Fruit fly (Drosophila melanogaster): ENCODE data around the gene HP1D3csd.

Gene HP1D3csd

dm6 chrX:19208014-19208413, 18.0 kb downstream of the HP1D3csd start, which contains the start of gene Ulp1 (continued):
- no peak for TF ChIP-seq twi (tag; optimal IDR thresholded peaks at IDR 0.05)
- no peak for TF ChIP-seq ro (GFP tag; IDR thresholded peaks at IDR 0.05)
- TF ChIP-seq Doc3 (GFP tag; IDR thresholded peaks at IDR 0.05; ENCODE audit: partially characterized antibody), result no peak
- TF ChIP-seq gt (GFP tag; IDR thresholded peaks at IDR 0.05), result no peak
- no peak for TF ChIP-seq gcm2 (GFP tag; optimal IDR thresholded peaks at IDR 0.05)
- TF ChIP-seq tgo (GFP tag; IDR thresholded peaks at IDR 0.05), result no peak
- TF ChIP-seq CG31441 (GFP tag; IDR thresholded peaks at IDR 0.05), result no peak
- no peak for TF ChIP-seq disco-r (GFP tag; optimal IDR thresholded peaks at IDR 0.05)
- TF ChIP-seq CG12219 (GFP tag; optimal IDR thresholded peaks at IDR 0.05), result no peak
- TF ChIP-seq CG10147 (GFP tag; optimal IDR thresholded peaks at IDR 0.05), result no peak
- TF ChIP-seq Taf1 (GFP tag; IDR thresholded peaks at IDR 0.05), result no peak
- no peak for TF ChIP-seq seq (GFP tag; IDR thresholded peaks at IDR 0.05)
- TF ChIP-seq CG1529 (GFP tag; optimal IDR thresholded peaks at IDR 0.05), result no peak
- TF ChIP-seq CG10267 (tag; optimal IDR thresholded peaks at IDR 0.05), result peak; percentile 85
- peak; percentile 64 for TF ChIP-seq BEAF-32 (GFP tag; optimal IDR thresholded peaks at IDR 0.05)
- TF ChIP-seq lilli (GFP tag; optimal IDR thresholded peaks at IDR 0.05), result no peak
- no peak for TF ChIP-seq ash1 (GFP tag; optimal IDR thresholded peaks at IDR 0.05)
- no peak for TF ChIP-seq Trl (optimal IDR thresholded peaks at IDR 0.05)
- no peak for TF ChIP-seq Trl (GFP tag; optimal IDR thresholded peaks at IDR 0.05)
- TF ChIP-seq CG13296 (GFP tag; optimal IDR thresholded peaks at IDR 0.05), result no peak
- peak; percentile 78 for TF ChIP-seq CG1603 (tag; optimal IDR thresholded peaks at IDR 0.05)
- no peak for TF ChIP-seq CG7928 (GFP tag; optimal IDR thresholded peaks at IDR 0.05)
- no peak for TF ChIP-seq hth (optimal IDR thresholded peaks at IDR 0.05)
- TF ChIP-seq ewg (GFP tag; optimal IDR thresholded peaks at IDR 0.05), result peak; percentile 43
- TF ChIP-seq slp2 (GFP tag; optimal IDR thresholded peaks at IDR 0.05), result no peak
- TF ChIP-seq Dip3 (GFP tag; optimal IDR thresholded peaks at IDR 0.05), result no peak
- TF ChIP-seq sr (GFP tag; IDR thresholded peaks at IDR 0.05), result no peak
- TF ChIP-seq sd (tag; optimal IDR thresholded peaks at IDR 0.05), result peak; percentile 45
- TF ChIP-seq CG10274 (GFP tag; optimal IDR thresholded peaks at IDR 0.05), result no peak
- TF ChIP-seq Hand (GFP tag; optimal IDR thresholded peaks at IDR 0.05), result no peak
- no peak for TF ChIP-seq CG6654 (GFP tag; optimal IDR thresholded peaks at IDR 0.05)
- TF ChIP-seq CG4424 (GFP tag; optimal IDR thresholded peaks at IDR 0.05), result no peak
- no peak for TF ChIP-seq br (optimal IDR thresholded peaks at IDR 0.05)
- TF ChIP-seq HLHmδ (GFP tag; optimal IDR thresholded peaks at IDR 0.05), result no peak
- TF ChIP-seq CG6683 (GFP tag; optimal IDR thresholded peaks at IDR 0.05), result no peak
- TF ChIP-seq hbn (GFP tag; IDR thresholded peaks at IDR 0.05; ENCODE audit: partially characterized antibody), result no peak
- TF ChIP-seq CG4328 (GFP tag; optimal IDR thresholded peaks at IDR 0.05), result no peak
- TF ChIP-seq NfI (GFP tag; optimal IDR thresholded peaks at IDR 0.05), result peak; percentile 9
- TF ChIP-seq jing (GFP tag; optimal IDR thresholded peaks at IDR 0.05), result no peak
- no peak for TF ChIP-seq Poxn (GFP tag; IDR thresholded peaks at IDR 0.05)
- TF ChIP-seq CG6175 (GFP tag; IDR thresholded peaks at IDR 0.05), result no peak
- no peak for TF ChIP-seq cas (GFP tag; IDR thresholded peaks at IDR 0.05)
- peak; percentile 38 for TF ChIP-seq Antp (GFP tag; optimal IDR thresholded peaks at IDR 0.05)
- TF ChIP-seq oc (tag; optimal IDR thresholded peaks at IDR 0.05), result no peak
- no peak for TF ChIP-seq CG11504 (tag; optimal IDR thresholded peaks at IDR 0.05)
- TF ChIP-seq Opbp (GFP tag; IDR thresholded peaks at IDR 0.05; ENCODE audit: partially characterized antibody), result peak; percentile 62; the same call in 2 of the 3 replicates
- TF ChIP-seq sens-2 (GFP tag; IDR thresholded peaks at IDR 0.05), result no peak
- no peak; the same call in 1 of the 2 replicates for TF ChIP-seq rib (GFP tag; IDR thresholded peaks at IDR 0.05)
- no peak for TF ChIP-seq Hmx (GFP tag; optimal IDR thresholded peaks at IDR 0.05)
- TF ChIP-seq CG10209 (GFP tag; optimal IDR thresholded peaks at IDR 0.05), result no peak
- TF ChIP-seq Optix (GFP tag; IDR thresholded peaks at IDR 0.05), result no peak
- TF ChIP-seq pita (GFP tag; optimal IDR thresholded peaks at IDR 0.05), result no peak
- peak; percentile 20 for TF ChIP-seq tin (GFP tag; optimal IDR thresholded peaks at IDR 0.05)
